Fruit fly (Drosophila melanogaster) whole organism, embryonic: ENCODE measurements around the gene EndoGI.

Source experiments
- CG1024 ChIP-seq: fragments of 200-800 bp; sonication (Bioruptor generic); IDR thresholded peaks from 2 replicates; pipeline ENCODE4 v1.3.6; 2022; ENCODE audit warnings: missing biosample characterization, missing genetic modification characterization
- CG10267 ChIP-seq: fragments of 200-800 bp; sonication (Bioruptor generic); optimal IDR thresholded peaks from 2 replicates; lab custom pipeline; 2018; ENCODE audit warnings: missing biosample characterization, mild to moderate bottlenecking, missing genetic modification characterization, moderate library complexity
- CG13123 ChIP-seq: fragments of 200-800 bp; sonication (Bioruptor generic); optimal IDR thresholded peaks from 2 replicates; lab custom pipeline; 2016; ENCODE audit warnings: missing biosample characterization, missing genetic modification characterization
- CG16779 ChIP-seq: fragments of 200-800 bp; sonication (Bioruptor generic); IDR thresholded peaks from 2 replicates; pipeline ENCODE4 v1.3.6; 2022; ENCODE audit warnings: missing biosample characterization, missing genetic modification characterization
- CG17361 ChIP-seq: fragments of 200-800 bp; sonication (Bioruptor generic); IDR thresholded peaks from 3 replicates; pipeline ENCODE4 v1.3.6; 2022; ENCODE audit warnings: missing biosample characterization, missing genetic modification characterization
- CG18599 ChIP-seq: fragments of 200-800 bp; sonication (Bioruptor generic); optimal IDR thresholded peaks from 3 replicates; lab custom pipeline; 2017; ENCODE audit warnings: missing biosample characterization, missing genetic modification characterization, mild to moderate bottlenecking, moderate library complexity, missing genetic modification reagents
- CG2120 ChIP-seq: fragments of 200-800 bp; sonication (Bioruptor generic); optimal IDR thresholded peaks from 3 replicates; lab custom pipeline; 2016; ENCODE audit warnings: missing biosample characterization, missing genetic modification characterization
- CG3726 ChIP-seq: fragments of 200-800 bp; sonication (Bioruptor generic); IDR thresholded peaks from 3 replicates; pipeline ENCODE4, ENCODE4 v1.3.6; 2022; ENCODE audit warnings: missing biosample characterization, missing genetic modification characterization
- CG42726 ChIP-seq: fragments of 200-800 bp; sonication (Bioruptor generic); IDR thresholded peaks from 2 replicates; pipeline ENCODE4 v1.3.6; 2022; ENCODE audit warnings: missing biosample characterization, missing genetic modification characterization; ENCODE audit not compliant: partially characterized antibody
- CG7271 ChIP-seq: fragments of 200-800 bp; sonication (Bioruptor generic); optimal IDR thresholded peaks from 2 replicates; lab custom pipeline; 2018; ENCODE audit warnings: missing biosample characterization, mild to moderate bottlenecking, missing genetic modification characterization, moderate library complexity
- CG7372 ChIP-seq: fragments of 200-800 bp; sonication (Bioruptor generic); IDR thresholded peaks from 2 replicates; pipeline ENCODE4 v1.3.6; 2022; ENCODE audit warnings: missing biosample characterization, missing genetic modification characterization
- CG8359 ChIP-seq: fragments of 200-800 bp; sonication (Bioruptor generic); optimal IDR thresholded peaks from 2 replicates; lab custom pipeline; 2017; ENCODE audit warnings: missing biosample characterization, mild to moderate bottlenecking, missing genetic modification characterization, borderline replicate concordance
- CG8765 ChIP-seq: fragments of 200-800 bp; sonication (Bioruptor generic); IDR thresholded peaks from 2 replicates; pipeline ENCODE4 v1.3.6; 2022; ENCODE audit warnings: missing biosample characterization, missing genetic modification characterization
- CG8924 ChIP-seq: fragments of 200-800 bp; optimal IDR thresholded peaks from 3 replicates; lab custom pipeline; 2019; ENCODE audit warnings: missing biosample characterization, mild to moderate bottlenecking, missing genetic modification characterization, moderate library complexity
- Dbx ChIP-seq: fragments of 200-800 bp; sonication (Bioruptor generic); IDR thresholded peaks from 3 replicates; pipeline ENCODE4 v1.3.6; 2022; ENCODE audit warnings: missing biosample characterization, missing genetic modification characterization
- Dll ChIP-seq: fragments of 200-800 bp; sonication (Bioruptor generic); IDR thresholded peaks from 4 replicates; pipeline ENCODE4 v1.3.6; 2022; ENCODE audit warnings: missing biosample characterization, missing genetic modification characterization; ENCODE audit not compliant: partially characterized antibody
- Drgx ChIP-seq: fragments of 200-800 bp; sonication (Bioruptor generic); IDR thresholded peaks from 2 replicates; pipeline ENCODE4 v1.3.6; 2022; ENCODE audit warnings: missing biosample characterization, missing genetic modification characterization
- E2f1 ChIP-seq: fragments of 200-800 bp; sonication (Bioruptor generic); IDR thresholded peaks from 2 replicates; pipeline ENCODE4 v1.3.6; 2022; ENCODE audit warnings: missing biosample characterization, missing genetic modification characterization
- Fer2 ChIP-seq: fragments of 200-800 bp; sonication (Bioruptor generic); optimal IDR thresholded peaks from 2 replicates; lab custom pipeline; 2018; ENCODE audit warnings: missing biosample characterization, mild to moderate bottlenecking, missing genetic modification characterization, moderate library complexity
- Hr51 ChIP-seq, 2 experiments: fragments of 200-800 bp; sonication (Bioruptor generic); optimal IDR thresholded peaks; 2 replicates in 1 of 2; 3 replicates in 1 of 2; lab custom pipeline; 2016 to 2018; ENCODE audit warnings: missing biosample characterization in 2 of 2, missing genetic modification characterization in 2 of 2, mild to moderate bottlenecking in 1 of 2, moderate library complexity in 1 of 2
- Kr ChIP-seq: fragments of 200-800 bp; sonication (Bioruptor generic); optimal IDR thresholded peaks from 2 replicates; lab custom pipeline; 2017; ENCODE audit warnings: missing biosample characterization, mild to moderate bottlenecking, missing genetic modification characterization
- Lpt ChIP-seq: fragments of >200 bp; optimal IDR thresholded peaks from 2 replicates; lab custom pipeline; 2018; ENCODE audit warnings: missing biosample characterization, missing genetic modification characterization
- Meics ChIP-seq: fragments of 200-800 bp; sonication (Bioruptor generic); optimal IDR thresholded peaks from 2 replicates; lab custom pipeline; 2017; ENCODE audit warnings: missing biosample characterization, mild to moderate bottlenecking, missing genetic modification characterization
- NC2α ChIP-seq: fragments of 200-800 bp; sonication (Bioruptor generic); optimal IDR thresholded peaks from 2 replicates; lab custom pipeline; 2016; ENCODE audit warnings: missing biosample characterization, missing genetic modification characterization
- Side ChIP-seq: fragments of 200-800 bp; sonication (Bioruptor generic); optimal IDR thresholded peaks from 2 replicates; lab custom pipeline; 2016; ENCODE audit warnings: missing biosample characterization, missing genetic modification characterization
- Trl ChIP-seq, 3 experiments: fragments of >200 bp in 2 of 3; fragments of 200-800 bp in 1 of 3; sonication (Bioruptor generic) in 1 of 3; optimal IDR thresholded peaks; 2 replicates in 1 of 3; 3 replicates in 2 of 3; lab custom pipeline; 2016 to 2017; ENCODE audit warnings: missing biosample characterization in 1 of 3, missing genetic modification characterization in 1 of 3
- ab ChIP-seq: fragments of 200-800 bp; sonication (Bioruptor generic); optimal IDR thresholded peaks from 2 replicates; lab custom pipeline; 2016; ENCODE audit warnings: missing biosample characterization, missing genetic modification characterization
- cad ChIP-seq: fragments of >200 bp; optimal IDR thresholded peaks from 2 replicates; lab custom pipeline; 2017; ENCODE audit warnings: missing biosample characterization, missing genetic modification characterization
- crp ChIP-seq, 2 experiments: fragments of 200-800 bp; sonication (Bioruptor generic); optimal IDR thresholded peaks; 2 replicates in 1 of 2; 3 replicates in 1 of 2; lab custom pipeline; 2017; ENCODE audit warnings: missing biosample characterization in 2 of 2, missing genetic modification characterization in 2 of 2, mild to moderate bottlenecking in 1 of 2, moderate library complexity in 1 of 2
- cwo ChIP-seq: fragments of 200-800 bp; sonication (Bioruptor generic); optimal IDR thresholded peaks from 3 replicates; lab custom pipeline; 2017; ENCODE audit warnings: missing biosample characterization, missing genetic modification characterization, mild to moderate bottlenecking, moderate library complexity, missing genetic modification reagents
- danr ChIP-seq: fragments of 200-800 bp; sonication (Bioruptor generic); IDR thresholded peaks from 2 replicates; pipeline ENCODE4 v1.3.6; 2022; ENCODE audit warnings: missing biosample characterization, missing genetic modification characterization
- emc ChIP-seq: fragments of 200-800 bp; sonication (Bioruptor generic); optimal IDR thresholded peaks from 2 replicates; lab custom pipeline; 2016; ENCODE audit warnings: missing biosample characterization, missing genetic modification characterization
- fd64A ChIP-seq: fragments of 200-800 bp; sonication (Bioruptor generic); optimal IDR thresholded peaks from 3 replicates; lab custom pipeline; 2018; ENCODE audit warnings: missing biosample characterization, mild to moderate bottlenecking, missing genetic modification characterization
- grau ChIP-seq: fragments of 200-800 bp; optimal IDR thresholded peaks from 3 replicates; lab custom pipeline; 2019; ENCODE audit warnings: missing biosample characterization, mild to moderate bottlenecking, missing genetic modification characterization, moderate library complexity
- oc ChIP-seq: fragments of 200-800 bp; sonication (Bioruptor generic); optimal IDR thresholded peaks from 2 replicates; lab custom pipeline; 2018; ENCODE audit warnings: missing biosample characterization, mild to moderate bottlenecking, missing genetic modification characterization, moderate library complexity
- otp ChIP-seq: fragments of 200-800 bp; sonication (Bioruptor generic); IDR thresholded peaks from 3 replicates; pipeline ENCODE4, ENCODE4 v1.3.6; 2022; ENCODE audit warnings: missing biosample characterization, missing genetic modification characterization
- pho ChIP-seq: fragments of 200-800 bp; sonication (Bioruptor generic); optimal IDR thresholded peaks from 2 replicates; lab custom pipeline; 2016; ENCODE audit warnings: missing biosample characterization, missing genetic modification characterization
- pita ChIP-seq: fragments of 200-800 bp; sonication (Bioruptor generic); optimal IDR thresholded peaks from 2 replicates; lab custom pipeline; 2017; ENCODE audit warnings: missing biosample characterization, mild to moderate bottlenecking, missing genetic modification characterization
- salm ChIP-seq: fragments of 200-800 bp; sonication (Bioruptor generic); optimal IDR thresholded peaks from 2 replicates; lab custom pipeline; 2018; ENCODE audit warnings: missing biosample characterization, mild to moderate bottlenecking, missing genetic modification characterization
- sim ChIP-seq: fragments of 200-800 bp; sonication (Bioruptor generic); IDR thresholded peaks from 2 replicates; pipeline ENCODE4 v1.3.6; 2022; ENCODE audit warnings: missing biosample characterization, missing genetic modification characterization
- sisA ChIP-seq: fragments of 200-800 bp; sonication (Bioruptor generic); IDR thresholded peaks from 2 replicates; pipeline ENCODE4 v1.3.6; 2022; ENCODE audit warnings: missing biosample characterization, missing genetic modification characterization
- stwl ChIP-seq: fragments of 200-800 bp; sonication (Bioruptor generic); optimal IDR thresholded peaks from 3 replicates; lab custom pipeline; 2018; ENCODE audit warnings: missing biosample characterization, mild to moderate bottlenecking, missing genetic modification characterization, moderate library complexity
- tap ChIP-seq: fragments of 200-800 bp; optimal IDR thresholded peaks from 3 replicates; lab custom pipeline; 2019; ENCODE audit warnings: missing biosample characterization, mild to moderate bottlenecking, missing genetic modification characterization, moderate library complexity
- trem ChIP-seq: fragments of 200-800 bp; optimal IDR thresholded peaks from 3 replicates; lab custom pipeline; 2019; ENCODE audit warnings: missing biosample characterization, mild to moderate bottlenecking, missing genetic modification characterization, moderate library complexity
- tup ChIP-seq: fragments of 200-800 bp; sonication (Bioruptor generic); optimal IDR thresholded peaks from 2 replicates; lab custom pipeline; 2016; ENCODE audit warnings: missing biosample characterization, mild to moderate bottlenecking, missing genetic modification characterization, moderate library complexity
- usp ChIP-seq: fragments of >200 bp; optimal IDR thresholded peaks from 2 replicates; lab custom pipeline; 2017; ENCODE audit warnings: missing biosample characterization, missing genetic modification characterization
- vvl ChIP-seq: fragments of 200-800 bp; sonication (Bioruptor generic); IDR thresholded peaks from 2 replicates; pipeline ENCODE4 v1.3.6; 2022; ENCODE audit warnings: missing biosample characterization, missing genetic modification characterization
- yki ChIP-seq: fragments of >200 bp; optimal IDR thresholded peaks from 3 replicates; lab custom pipeline; 2018
- zfh1 ChIP-seq: fragments of 200-800 bp; sonication (Bioruptor generic); IDR thresholded peaks from 3 replicates; pipeline ENCODE4 v1.3.6; 2022; ENCODE audit warnings: missing biosample characterization, missing genetic modification characterization

The EndoGI gene

DNA sequence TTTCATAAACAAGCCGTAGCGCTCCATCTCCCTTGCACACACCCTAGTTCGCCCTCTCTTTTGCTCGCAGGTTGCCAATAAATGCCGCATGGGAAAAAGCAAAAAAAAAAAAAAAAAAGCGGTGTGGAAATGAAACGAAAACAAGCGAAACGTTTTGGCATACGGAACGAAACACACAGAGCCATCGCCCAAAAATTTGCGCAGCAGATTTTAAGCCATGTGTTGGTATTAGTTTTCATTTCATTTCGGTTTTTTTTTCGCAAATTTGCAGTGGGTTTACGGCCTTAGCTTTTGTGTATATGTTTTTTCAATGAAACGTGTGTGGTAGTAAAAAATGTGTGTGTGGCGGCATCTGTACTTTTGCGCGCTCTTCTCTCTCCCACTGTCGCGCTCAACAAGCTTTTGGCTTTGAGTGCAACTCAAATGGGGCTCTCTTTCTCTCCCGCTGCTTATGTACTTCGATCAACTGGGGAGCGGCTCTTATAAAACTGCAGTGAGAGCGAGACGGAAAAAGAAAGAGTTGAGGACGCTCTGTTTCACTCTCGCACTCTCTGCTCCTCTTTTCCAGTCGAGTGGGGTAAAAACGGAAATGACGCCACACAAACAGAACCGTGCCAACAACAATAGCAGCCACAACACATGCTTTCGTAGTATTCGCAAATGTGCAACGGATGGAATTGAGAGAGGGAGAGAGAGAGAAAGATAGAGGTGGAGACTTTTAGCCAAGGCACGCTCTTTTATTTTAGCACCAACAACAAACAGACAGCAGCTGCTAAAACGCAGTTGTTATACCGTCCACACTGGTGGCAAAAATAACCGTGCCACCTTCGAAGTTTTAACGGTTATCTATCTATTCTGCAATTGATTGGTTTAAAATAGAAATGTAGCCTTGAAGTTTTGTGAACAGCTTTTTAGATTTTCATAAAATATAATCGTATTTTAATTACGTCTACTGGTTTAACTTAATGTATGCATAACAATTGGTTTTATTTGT, 27.1 kb downstream of the EndoGI start (continued):
- TF ChIP-seq CG17361 (GFP tag; lab: Robert Waterston, UW) (no peak), CG2120 (peak; percentile 61), danr (GFP tag; lab: Robert Waterston, UW) (no peak), Lpt (GFP tag; lab: Kevin White, UChicago) (no peak), Dbx (GFP tag; lab: Robert Waterston, UW) (no peak), zfh1 (no peak), usp (GFP tag; lab: Kevin White, UChicago) (no peak), sisA (GFP tag; lab: Robert Waterston, UW) (no peak), Hr51 (GFP tag; optimal IDR thresholded peaks at IDR 0.05; lab: Kevin White, UChicago) (peak; percentile 10 to 72), oc (no peak), CG42726 (GFP tag; lab: Robert Waterston, UW) (no peak), CG8359 (no peak), CG1024 (GFP tag; lab: Robert Waterston, UW) (no peak), ab (no peak), stwl (tag; lab: Kevin White, UChicago) (no peak), fd64A (GFP tag; lab: Kevin White, UChicago) (peak; percentile 73), Side (GFP tag; lab: Kevin White, UChicago) (peak; percentile 63), Kr (GFP tag; lab: Kevin White, UChicago) (peak; percentile 96), CG10267 (tag; lab: Kevin White, UChicago) (no peak), CG8924 (peak; percentile 36), CG16779 (GFP tag; lab: Robert Waterston, UW) (no peak), CG7372 (GFP tag; lab: Robert Waterston, UW) (no peak), cwo (GFP tag; lab: Kevin White, UChicago) (peak; percentile 72), salm (tag; lab: Kevin White, UChicago) (no peak), otp (GFP tag; lab: Robert Waterston, UW) (no peak), CG13123 (GFP tag; lab: Kevin White, UChicago) (no peak), trem (tag; lab: Kevin White, UChicago) (no peak), Drgx (GFP tag; lab: Robert Waterston, UW) (no peak), Dll (GFP tag; lab: Robert Waterston, UW) (no peak), Trl (optimal IDR thresholded peaks at IDR 0.05; lab: Kevin White, UChicago) (peak; percentile 94 to 99), Trl (GFP tag; optimal IDR thresholded peaks at IDR 0.05; lab: Kevin White, UChicago) (peak; percentile 13), sim (GFP tag; lab: Robert Waterston, UW) (no peak), vvl (no peak), CG7271 (tag; lab: Kevin White, UChicago) (no peak), cad (GFP tag; lab: Kevin White, UChicago) (peak; percentile 28), yki (lab: Kevin White, UChicago) (peak; percentile 63), Fer2 (tag; lab: Kevin White, UChicago) (no peak), CG18599 (peak; percentile 77), crp (GFP tag; optimal IDR thresholded peaks at IDR 0.05; lab: Kevin White, UChicago) (peak in 1 of 2 experiments; percentile 56), Meics (GFP tag; lab: Kevin White, UChicago) (peak; percentile 68), emc (GFP tag; lab: Kevin White, UChicago) (no peak), E2f1 (no peak), pho (GFP tag; lab: Kevin White, UChicago) (peak; percentile 64), CG3726 (GFP tag; lab: Robert Waterston, UW) (no peak), NC2α (no peak), tup (GFP tag; lab: Kevin White, UChicago) (no peak), CG8765 (GFP tag; lab: Robert Waterston, UW) (no peak), pita (GFP tag; lab: Kevin White, UChicago) (no peak), grau (tag; lab: Kevin White, UChicago) (peak; percentile 45), tap (tag; lab: Kevin White, UChicago) (no peak)
